Worm (Caenorhabditis elegans) whole organism, mixed stage, embryonic: ENCODE data around the gene fmo-1.

Experiments
- blmp-1 ChIP-seq: fragments of 150-350 bp; optimal IDR thresholded peaks from 2 replicates; lab custom pipeline; 2014; ENCODE audit warnings: missing biosample characterization, missing genetic modification characterization
- ces-1 ChIP-seq: fragments of 150-350 bp; optimal IDR thresholded peaks from 2 replicates; lab custom pipeline; 2014; ENCODE audit warnings: missing biosample characterization, missing genetic modification reagents, missing genetic modification characterization
- elt-3 ChIP-seq: fragments of 150-350 bp; optimal IDR thresholded peaks from 2 replicates; lab custom pipeline; 2014; ENCODE audit warnings: missing biosample characterization, missing genetic modification characterization
- lsy-2 ChIP-seq: fragments of 150-350 bp; optimal IDR thresholded peaks from 2 replicates; lab custom pipeline; 2014; ENCODE audit warnings: missing biosample characterization, missing genetic modification characterization
- nhr-28 ChIP-seq: fragments of 150-350 bp; optimal IDR thresholded peaks from 2 replicates; lab custom pipeline; 2014; ENCODE audit warnings: missing biosample characterization, missing genetic modification characterization
- unc-62 ChIP-seq: fragments of 150-350 bp; optimal IDR thresholded peaks from 2 replicates; lab custom pipeline; 2014; ENCODE audit warnings: missing biosample characterization, missing genetic modification reagents, missing genetic modification characterization

- TF ChIP-seq unc-62 (GFP tag; lab: Kevin White, UChicago): no peak
- TF ChIP-seq blmp-1 (tag; lab: Kevin White, UChicago): no peak
- TF ChIP-seq nhr-28 (tag; lab: Kevin White, UChicago): no peak
- no peak for TF ChIP-seq ces-1 (GFP tag; lab: Kevin White, UChicago)
- TF ChIP-seq elt-3 (tag; lab: Kevin White, UChicago): no peak
- no peak for TF ChIP-seq lsy-2 (tag; lab: Kevin White, UChicago)
These were observed 20.6 kb downstream of the fmo-1 start, which contains the start of gene fmo-2 for ce11 chrIV:10682155-10682749.
